Worm (Caenorhabditis elegans) whole organism, late embryonic: ENCODE data around the gene C45G9.9.

Source experiments
- C08G9.2 ChIP-seq: sonication (generic microtip); optimal IDR thresholded peaks from 2 replicates; lab custom pipeline; 2016; ENCODE audit warnings: mild to moderate bottlenecking, missing genetic modification characterization, moderate library complexity, missing compliant biosample characterization
- F13H6.1 ChIP-seq: sonication (generic microtip); optimal IDR thresholded peaks from 2 replicates; lab custom pipeline; 2016; ENCODE audit warnings: missing genetic modification characterization, missing compliant biosample characterization
- K02D7.2 ChIP-seq: sonication (generic microtip); optimal IDR thresholded peaks from 2 replicates; lab custom pipeline; 2017; ENCODE audit warnings: mild to moderate bottlenecking, missing genetic modification characterization, missing compliant biosample characterization
- Y22D7AL.16 ChIP-seq: sonication (generic microtip); optimal IDR thresholded peaks from 2 replicates; lab custom pipeline; 2016; ENCODE audit warnings: missing genetic modification characterization, missing compliant biosample characterization
- ahr-1 ChIP-seq: sonication (generic microtip); optimal IDR thresholded peaks from 2 replicates; lab custom pipeline; 2016; ENCODE audit warnings: missing genetic modification characterization, missing compliant biosample characterization
- ama-1 ChIP-seq: fragments of 150-350 bp; optimal IDR thresholded peaks from 2 replicates; lab custom pipeline; 2014
- ceh-14 ChIP-seq: sonication (generic microtip); optimal IDR thresholded peaks from 2 replicates; lab custom pipeline; 2016; ENCODE audit warnings: missing genotype, missing genetic modification characterization, missing compliant biosample characterization
- ceh-19 ChIP-seq: fragments of 200-800 bp; sonication (Bioruptor generic); optimal IDR thresholded peaks from 2 replicates; lab custom pipeline; 2018; ENCODE audit warnings: mild to moderate bottlenecking, missing genetic modification characterization, missing compliant biosample characterization
- ceh-2 ChIP-seq: sonication (generic microtip); optimal IDR thresholded peaks from 2 replicates; lab custom pipeline; 2016; ENCODE audit warnings: missing genotype, missing genetic modification characterization, missing compliant biosample characterization
- ceh-24 ChIP-seq: sonication (generic microtip); optimal IDR thresholded peaks from 2 replicates; lab custom pipeline; 2016; ENCODE audit warnings: mild to moderate bottlenecking, missing genetic modification characterization, missing compliant biosample characterization
- ceh-30 ChIP-seq: fragments of 150-350 bp; optimal IDR thresholded peaks from 2 replicates; lab custom pipeline; 2014; ENCODE audit warnings: missing biosample characterization, missing genetic modification characterization
- ceh-31 ChIP-seq: sonication (generic microtip); optimal IDR thresholded peaks from 2 replicates; lab custom pipeline; 2016; ENCODE audit warnings: missing genetic modification characterization, missing compliant biosample characterization
- ceh-34 ChIP-seq: sonication (generic microtip); optimal IDR thresholded peaks from 2 replicates; lab custom pipeline; 2016; ENCODE audit warnings: mild to moderate bottlenecking, missing genetic modification characterization, missing compliant biosample characterization
- ceh-45 ChIP-seq: fragments of 200-800 bp; sonication (Bioruptor generic); IDR thresholded peaks from 2 replicates; pipeline ENCODE4 v1.3.6; 2022; ENCODE audit warnings: missing genetic modification reagents, missing genetic modification characterization, missing compliant biosample characterization
- ceh-48 ChIP-seq: sonication (generic microtip); optimal IDR thresholded peaks from 2 replicates; lab custom pipeline; 2016; ENCODE audit warnings: missing genetic modification characterization, inconsistent platforms, missing compliant biosample characterization
- ceh-6 ChIP-seq: fragments of 200-800 bp; sonication (Bioruptor generic); optimal IDR thresholded peaks from 2 replicates; lab custom pipeline; 2018; ENCODE audit warnings: mild to moderate bottlenecking, missing genetic modification characterization, missing compliant biosample characterization
- ceh-9 ChIP-seq: sonication (generic microtip); optimal IDR thresholded peaks from 2 replicates; lab custom pipeline; 2016; ENCODE audit warnings: mild to moderate bottlenecking, missing genetic modification characterization, inconsistent platforms, missing compliant biosample characterization
- che-1 ChIP-seq: sonication (generic microtip); optimal IDR thresholded peaks from 2 replicates; lab custom pipeline; 2016; ENCODE audit warnings: mild to moderate bottlenecking, missing genetic modification characterization, missing compliant biosample characterization
- dmd-4 ChIP-seq: sonication (generic microtip); optimal IDR thresholded peaks from 2 replicates; lab custom pipeline; 2016; ENCODE audit warnings: borderline replicate concordance, missing genetic modification characterization, missing compliant biosample characterization
- elt-2 ChIP-seq: sonication (generic microtip); optimal IDR thresholded peaks from 2 replicates; lab custom pipeline; 2016; ENCODE audit warnings: missing genetic modification reagents, missing genetic modification characterization, missing compliant biosample characterization
- fkh-10 ChIP-seq: fragments of 150-350 bp; optimal IDR thresholded peaks from 2 replicates; lab custom pipeline; 2014; ENCODE audit warnings: missing biosample characterization, missing genetic modification reagents, missing genetic modification characterization
- fkh-6 ChIP-seq: sonication (generic microtip); optimal IDR thresholded peaks from 2 replicates; lab custom pipeline; 2016; ENCODE audit warnings: missing genetic modification characterization, missing compliant biosample characterization
- gmeb-2 ChIP-seq: sonication (generic microtip); optimal IDR thresholded peaks from 2 replicates; lab custom pipeline; 2016; ENCODE audit warnings: missing genetic modification characterization, inconsistent platforms, missing compliant biosample characterization
- hlh-13 ChIP-seq: fragments of 200-800 bp; sonication (Bioruptor generic); optimal IDR thresholded peaks from 2 replicates; lab custom pipeline; 2018; ENCODE audit warnings: mild to moderate bottlenecking, missing genetic modification characterization, missing compliant biosample characterization
- hlh-6 ChIP-seq: sonication (generic microtip); optimal IDR thresholded peaks from 2 replicates; lab custom pipeline; 2016; ENCODE audit warnings: missing genotype, missing genetic modification characterization, missing compliant biosample characterization
- lim-6 ChIP-seq: sonication (generic microtip); optimal IDR thresholded peaks from 2 replicates; lab custom pipeline; 2016; ENCODE audit warnings: missing genetic modification characterization, missing compliant biosample characterization
- lin-11 ChIP-seq: fragments of 200-800 bp; sonication (Bioruptor generic); optimal IDR thresholded peaks from 2 replicates; lab custom pipeline; 2018; ENCODE audit warnings: mild to moderate bottlenecking, missing genetic modification characterization, missing compliant biosample characterization
- mec-3 ChIP-seq: sonication (generic microtip); optimal IDR thresholded peaks from 2 replicates; lab custom pipeline; 2016; ENCODE audit warnings: borderline replicate concordance, missing genetic modification characterization, missing compliant biosample characterization
- nfya-1 ChIP-seq: sonication (generic microtip); optimal IDR thresholded peaks from 2 replicates; lab custom pipeline; 2017; ENCODE audit warnings: missing genetic modification characterization, mild to moderate bottlenecking, missing compliant biosample characterization, antibody characterized with exemption, moderate library complexity
- pag-3 ChIP-seq: sonication (generic microtip); optimal IDR thresholded peaks from 2 replicates; lab custom pipeline; 2016; ENCODE audit warnings: missing compliant biosample characterization, missing genetic modification characterization, borderline replicate concordance
- pat-9 ChIP-seq: fragments of 200-800 bp; sonication (Bioruptor generic); optimal IDR thresholded peaks from 2 replicates; lab custom pipeline; 2018; ENCODE audit warnings: mild to moderate bottlenecking, missing genetic modification characterization, moderate library complexity, missing compliant biosample characterization
- pax-1 ChIP-seq: fragments of 150-350 bp; optimal IDR thresholded peaks from 2 replicates; lab custom pipeline; 2014; ENCODE audit warnings: missing biosample characterization, missing genetic modification characterization
- pros-1 ChIP-seq: fragments of 150-350 bp; optimal IDR thresholded peaks from 2 replicates; lab custom pipeline; 2014; ENCODE audit warnings: missing biosample characterization, missing genetic modification reagents, missing genetic modification characterization
- ref-2 ChIP-seq: sonication (generic microtip); optimal IDR thresholded peaks from 2 replicates; lab custom pipeline; 2016; ENCODE audit warnings: missing genetic modification characterization, missing compliant biosample characterization
- sdc-2 ChIP-seq: sonication (generic microtip); optimal IDR thresholded peaks from 2 replicates; lab custom pipeline; 2016; ENCODE audit warnings: missing genotype, missing genetic modification characterization, missing compliant biosample characterization
- sox-2 ChIP-seq: fragments of 200-800 bp; sonication (Bioruptor generic); IDR thresholded peaks from 2 replicates; pipeline ENCODE4 v1.3.6; 2022; ENCODE audit warnings: missing genetic modification reagents, missing genetic modification characterization, missing compliant biosample characterization
- sox-4 ChIP-seq: sonication (generic microtip); optimal IDR thresholded peaks from 2 replicates; lab custom pipeline; 2017; ENCODE audit warnings: mild to moderate bottlenecking, missing genetic modification characterization, inconsistent platforms, missing compliant biosample characterization
- syd-9 ChIP-seq: sonication (generic microtip); optimal IDR thresholded peaks from 2 replicates; lab custom pipeline; 2016; ENCODE audit warnings: mild to moderate bottlenecking, missing genetic modification characterization, moderate library complexity, missing compliant biosample characterization
- tbx-7 ChIP-seq: sonication (generic microtip); optimal IDR thresholded peaks from 2 replicates; lab custom pipeline; 2016; ENCODE audit warnings: missing genotype, missing genetic modification characterization, missing compliant biosample characterization
- unc-3 ChIP-seq, 2 experiments: fragments of 200-800 bp in 1 of 2; sonication (Bioruptor generic) in 1 of 2; sonication (generic microtip) in 1 of 2; conservative IDR thresholded peaks in 1 of 2; optimal IDR thresholded peaks in 1 of 2; 2 replicates each; pipeline versions ENCODE4 v1.3.6 to Lab custom; 2016 to 2022; ENCODE audit warnings: missing compliant biosample characterization in 2 of 2, missing genetic modification characterization in 2 of 2, missing genetic modification reagents in 1 of 2
- unc-55 ChIP-seq: sonication (generic microtip); optimal IDR thresholded peaks from 2 replicates; lab custom pipeline; 2017; ENCODE audit warnings: missing biosample characterization, missing genetic modification reagents, missing genetic modification characterization
- unc-86 ChIP-seq: sonication (generic microtip); optimal IDR thresholded peaks from 2 replicates; lab custom pipeline; 2016; ENCODE audit warnings: missing genetic modification characterization, missing compliant biosample characterization

C45G9.9 gene

ce11 chrIII:5080700-5081572, 25.3 kb upstream of the C45G9.9 start (continued):
- TF ChIP-seq ceh-6 (GFP tag; lab: Kevin White, UChicago) (peak; percentile 69), pat-9 (tag; lab: Kevin White, UChicago) (peak; percentile 44), ceh-19 (GFP tag; lab: Kevin White, UChicago) (peak; percentile 73), pag-3 (no peak), ceh-9 (peak; percentile 14), nfya-1 (tag; lab: Kevin White, UChicago) (peak; percentile 52), F13H6.1 (tag; lab: Kevin White, UChicago) (no peak), K02D7.2 (tag; lab: Kevin White, UChicago) (peak; percentile 65), syd-9 (no peak), hlh-6 (tag; lab: Kevin White, UChicago) (peak; percentile 69), lim-6 (tag; lab: Kevin White, UChicago) (peak; percentile 5), lin-11 (tag; lab: Kevin White, UChicago) (peak; percentile 49), pax-1 (tag; lab: Kevin White, UChicago) (no peak), tbx-7 (peak; percentile 26), C08G9.2 (peak; percentile 39), pros-1 (no peak), fkh-10 (no peak), sox-2 (peak; percentile 60), gmeb-2 (tag; lab: Kevin White, UChicago) (peak; percentile 29), sox-4 (tag; lab: Kevin White, UChicago) (peak; percentile 57), elt-2 (peak; percentile 76), ceh-2 (tag; lab: Kevin White, UChicago) (peak; percentile 60), che-1 (tag; lab: Kevin White, UChicago) (peak; percentile 67), ref-2 (tag; lab: Kevin White, UChicago) (peak; percentile 75), ceh-45 (GFP tag; lab: Robert Waterston, UW) (peak; percentile 71), ama-1 (no peak), mec-3 (tag; lab: Kevin White, UChicago) (no peak), ceh-24 (peak; percentile 54), ceh-30 (tag; lab: Kevin White, UChicago) (no peak), Y22D7AL.16 (peak; percentile 28), ceh-48 (tag; lab: Kevin White, UChicago) (no peak), unc-55 (GFP tag; lab: Kevin White, UChicago) (no peak), hlh-13 (GFP tag; lab: Kevin White, UChicago) (peak; percentile 47), unc-3 (GFP tag; conservative IDR thresholded peaks at IDR 0.05; lab: Robert Waterston, UW) (0 out of 2 replicates have a peak, but pooled peaks have one; percentile 52), unc-3 (tag; optimal IDR thresholded peaks at IDR 0.05; lab: Kevin White, UChicago) (peak; percentile 25), fkh-6 (tag; lab: Kevin White, UChicago) (peak; percentile 78), ceh-31 (peak; percentile 25), sdc-2 (tag; lab: Kevin White, UChicago) (peak; percentile 46), unc-86 (tag; lab: Kevin White, UChicago) (peak; percentile 57), ceh-34 (tag; lab: Kevin White, UChicago) (peak; percentile 44), ahr-1 (tag; lab: Kevin White, UChicago) (peak; percentile 15), ceh-14 (tag; lab: Kevin White, UChicago) (peak; percentile 82), dmd-4 (tag; lab: Kevin White, UChicago) (no peak)
- TF ChIP-seq, all 69 proteins: peak for 46
